Fruit fly (Drosophila melanogaster): ENCODE data around the gene Setx.

DNA sequence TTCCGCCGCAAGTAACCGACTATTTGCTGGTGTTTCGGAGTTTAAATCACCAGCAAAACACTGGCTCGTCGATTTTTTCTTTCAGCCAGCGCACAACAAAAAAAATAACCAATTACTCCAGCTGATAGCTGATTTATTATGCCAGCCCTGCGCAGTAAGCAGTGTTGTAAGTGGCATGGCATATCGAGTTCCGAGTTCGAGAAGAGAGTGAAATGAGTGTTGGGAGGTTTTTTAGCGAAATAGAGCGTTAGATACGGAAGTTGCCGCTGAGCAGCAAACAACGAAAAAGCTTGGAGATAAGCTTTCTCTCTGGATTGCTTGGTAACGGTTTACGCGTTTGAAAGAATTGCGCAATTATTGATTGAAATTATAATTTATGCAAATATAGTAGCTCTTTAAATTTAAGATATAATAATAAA is 45.6 kb downstream of the Setx start, which contains the start of gene CG7565:
- TF ChIP-seq CG34367 (tag; optimal IDR thresholded peaks at IDR 0.05) (no peak), CG12605 (GFP tag; IDR thresholded peaks at IDR 0.05) (peak; percentile 25; the same call in 1 of the 2 replicates), rn (GFP tag; IDR thresholded peaks at IDR 0.05) (no peak), fd96Ca (GFP tag; IDR thresholded peaks at IDR 0.05) (no peak), EcR (GFP tag; optimal IDR thresholded peaks at IDR 0.05) (no peak), Pif1B (GFP tag; optimal IDR thresholded peaks at IDR 0.05) (peak; percentile 30), CG17806 (tag; optimal IDR thresholded peaks at IDR 0.05) (no peak), Ets98B (GFP tag; IDR thresholded peaks at IDR 0.05) (peak; percentile 67), CG4496 (GFP tag; IDR thresholded peaks at IDR 0.05) (peak; percentile 61)
